Fruit fly (Drosophila melanogaster) whole organism, embryonic: ENCODE results near the gene CG11655.

Source experiments
- Bdp1 ChIP-seq: fragments of 200-800 bp; sonication (Bioruptor generic); optimal IDR thresholded peaks from 3 replicates; lab custom pipeline; 2016; ENCODE audit warnings: missing biosample characterization, missing genetic modification characterization
- Bgb ChIP-seq: fragments of 200-800 bp; sonication (Bioruptor generic); IDR thresholded peaks from 2 replicates; pipeline ENCODE4 v1.3.6; 2022; ENCODE audit warnings: missing biosample characterization, missing genetic modification characterization; ENCODE audit not compliant: partially characterized antibody
- CG10654 ChIP-seq: fragments of 200-800 bp; sonication (Bioruptor generic); optimal IDR thresholded peaks from 2 replicates; lab custom pipeline; 2016; ENCODE audit warnings: missing biosample characterization, missing genetic modification characterization
- CG11456 ChIP-seq: fragments of 200-800 bp; sonication (Bioruptor generic); IDR thresholded peaks from 3 replicates; pipeline ENCODE4 v1.3.6; 2022; ENCODE audit warnings: missing biosample characterization, missing genetic modification characterization
- CG12942 ChIP-seq: fragments of 200-800 bp; sonication (Bioruptor generic); optimal IDR thresholded peaks from 3 replicates; lab custom pipeline; 2016; ENCODE audit warnings: missing biosample characterization, missing genetic modification characterization
- CG13424 ChIP-seq: fragments of 200-800 bp; sonication (Bioruptor generic); optimal IDR thresholded peaks from 2 replicates; lab custom pipeline; 2019; ENCODE audit warnings: missing biosample characterization, mild to moderate bottlenecking, missing genetic modification characterization, moderate library complexity
- CG14710 ChIP-seq: fragments of 200-800 bp; sonication (Bioruptor generic); optimal IDR thresholded peaks from 3 replicates; lab custom pipeline; 2019; ENCODE audit warnings: missing biosample characterization, mild to moderate bottlenecking, missing genetic modification characterization, moderate library complexity
- CG14860 ChIP-seq: fragments of 200-800 bp; sonication (Bioruptor generic); IDR thresholded peaks from 3 replicates; pipeline ENCODE4 v1.3.6; 2022; ENCODE audit warnings: missing biosample characterization, missing genetic modification characterization; ENCODE audit not compliant: partially characterized antibody
- CG16813 ChIP-seq: fragments of 200-800 bp; sonication (Bioruptor generic); IDR thresholded peaks from 3 replicates; pipeline ENCODE4 v1.3.6; 2022; ENCODE audit warnings: missing biosample characterization, missing genetic modification characterization; ENCODE audit not compliant: partially characterized antibody
- CG17186 ChIP-seq: fragments of 200-800 bp; sonication (Bioruptor generic); optimal IDR thresholded peaks from 3 replicates; lab custom pipeline; 2017; ENCODE audit warnings: missing biosample characterization, missing genetic modification reagents, missing genetic modification characterization
- CG17328 ChIP-seq: fragments of 200-800 bp; sonication (Bioruptor generic); IDR thresholded peaks from 2 replicates; pipeline ENCODE4 v1.3.6; 2022; ENCODE audit warnings: missing biosample characterization, missing genetic modification characterization
- CG2116 ChIP-seq: fragments of 200-800 bp; sonication (Bioruptor generic); optimal IDR thresholded peaks from 3 replicates; lab custom pipeline; 2018; ENCODE audit warnings: missing biosample characterization, mild to moderate bottlenecking, missing genetic modification characterization
- CG2202 ChIP-seq: fragments of 200-800 bp; sonication (Bioruptor generic); optimal IDR thresholded peaks from 2 replicates; lab custom pipeline; 2018; ENCODE audit warnings: missing biosample characterization, mild to moderate bottlenecking, missing genetic modification characterization
- CG32772 ChIP-seq: fragments of 200-800 bp; sonication (Bioruptor generic); IDR thresholded peaks from 2 replicates; pipeline ENCODE4 v1.3.6; 2022; ENCODE audit warnings: missing biosample characterization, missing genetic modification characterization
- CG34224 ChIP-seq: fragments of 200-800 bp; sonication (Bioruptor generic); IDR thresholded peaks from 3 replicates; pipeline ENCODE4 v1.3.6; 2022; ENCODE audit warnings: missing biosample characterization, missing genetic modification characterization; ENCODE audit not compliant: partially characterized antibody
- CG4360 ChIP-seq: fragments of 200-800 bp; sonication (Bioruptor generic); IDR thresholded peaks from 2 replicates; pipeline ENCODE4 v1.3.6; 2022; ENCODE audit warnings: missing biosample characterization, missing genetic modification characterization
- CG6791 ChIP-seq: fragments of 200-800 bp; sonication (Bioruptor generic); IDR thresholded peaks from 3 replicates; pipeline ENCODE4 v1.3.6; 2022; ENCODE audit warnings: missing biosample characterization, missing genetic modification characterization; ENCODE audit not compliant: partially characterized antibody
- CG7963 ChIP-seq: fragments of 200-800 bp; sonication (Bioruptor generic); IDR thresholded peaks from 3 replicates; pipeline ENCODE4 v1.3.6; 2022; ENCODE audit warnings: missing biosample characterization, missing genetic modification characterization; ENCODE audit not compliant: partially characterized antibody
- CG8290 ChIP-seq, 3 experiments: fragments of 200-800 bp; sonication (Bioruptor generic); optimal IDR thresholded peaks; 2 replicates each; lab custom pipeline; 2016 to 2019; ENCODE audit warnings: missing biosample characterization in 3 of 3, missing genetic modification characterization in 3 of 3, mild to moderate bottlenecking in 2 of 3, moderate library complexity in 1 of 3
- Doc2 ChIP-seq: fragments of 200-800 bp; sonication (Bioruptor generic); IDR thresholded peaks from 2 replicates; pipeline ENCODE4 v1.3.6; 2022; ENCODE audit warnings: missing biosample characterization, missing genetic modification characterization
- Jarid2 ChIP-seq: fragments of 200-800 bp; sonication (Bioruptor generic); optimal IDR thresholded peaks from 3 replicates; lab custom pipeline; 2017; ENCODE audit warnings: mild to moderate bottlenecking, missing biosample characterization, missing genetic modification reagents, missing genetic modification characterization
- Lpt ChIP-seq: fragments of >200 bp; optimal IDR thresholded peaks from 2 replicates; lab custom pipeline; 2018; ENCODE audit warnings: missing biosample characterization, missing genetic modification characterization
- MESR4 ChIP-seq: fragments of 200-800 bp; sonication (Bioruptor generic); optimal IDR thresholded peaks from 2 replicates; lab custom pipeline; 2018; ENCODE audit warnings: missing biosample characterization, mild to moderate bottlenecking, missing genetic modification characterization, moderate library complexity
- Meics ChIP-seq: fragments of 200-800 bp; sonication (Bioruptor generic); optimal IDR thresholded peaks from 2 replicates; lab custom pipeline; 2017; ENCODE audit warnings: missing biosample characterization, mild to moderate bottlenecking, missing genetic modification characterization
- NC2β ChIP-seq: fragments of 200-800 bp; sonication (Bioruptor generic); optimal IDR thresholded peaks from 2 replicates; lab custom pipeline; 2016; ENCODE audit warnings: missing biosample characterization, missing genetic modification characterization
- Opbp ChIP-seq: fragments of 200-800 bp; sonication (Bioruptor generic); IDR thresholded peaks from 3 replicates; pipeline ENCODE4 v1.3.6; 2022; ENCODE audit warnings: missing biosample characterization, missing genetic modification characterization; ENCODE audit not compliant: partially characterized antibody
- Trl ChIP-seq, 3 experiments: fragments of >200 bp in 2 of 3; fragments of 200-800 bp in 1 of 3; sonication (Bioruptor generic) in 1 of 3; optimal IDR thresholded peaks; 2 replicates in 1 of 3; 3 replicates in 2 of 3; lab custom pipeline; 2016 to 2017; ENCODE audit warnings: missing biosample characterization in 1 of 3, missing genetic modification characterization in 1 of 3
- aop ChIP-seq: fragments of 200-800 bp; sonication (Bioruptor generic); IDR thresholded peaks from 2 replicates; pipeline ENCODE4 v1.3.6; 2022; ENCODE audit warnings: missing biosample characterization, missing genetic modification characterization
- cas ChIP-seq: fragments of 200-800 bp; sonication (Bioruptor generic); IDR thresholded peaks from 2 replicates; pipeline ENCODE4 v1.3.6; 2022; ENCODE audit warnings: missing biosample characterization, missing genetic modification characterization
- cg ChIP-seq: fragments of 200-800 bp; sonication (Bioruptor generic); optimal IDR thresholded peaks from 3 replicates; lab custom pipeline; 2019; ENCODE audit warnings: missing biosample characterization, mild to moderate bottlenecking, missing genetic modification characterization, moderate library complexity
- da ChIP-seq: fragments of 200-800 bp; sonication (Bioruptor generic); optimal IDR thresholded peaks from 2 replicates; lab custom pipeline; 2016; ENCODE audit warnings: missing biosample characterization, missing genetic modification characterization
- ftz-f1 ChIP-seq: fragments of 200-800 bp; sonication (Bioruptor generic); optimal IDR thresholded peaks from 2 replicates; lab custom pipeline; 2016; ENCODE audit warnings: missing biosample characterization, missing genetic modification characterization
- gfzf ChIP-seq: fragments of 200-800 bp; sonication (Bioruptor generic); optimal IDR thresholded peaks from 2 replicates; lab custom pipeline; 2016; ENCODE audit warnings: missing biosample characterization, mild to moderate bottlenecking, missing genetic modification characterization, moderate library complexity
- grau ChIP-seq: fragments of 200-800 bp; optimal IDR thresholded peaks from 3 replicates; lab custom pipeline; 2019; ENCODE audit warnings: missing biosample characterization, mild to moderate bottlenecking, missing genetic modification characterization, moderate library complexity
- knrl ChIP-seq: fragments of 200-800 bp; sonication (Bioruptor generic); IDR thresholded peaks from 3 replicates; pipeline ENCODE4 v1.3.6; 2022; ENCODE audit warnings: missing biosample characterization, missing genetic modification characterization; ENCODE audit not compliant: partially characterized antibody
- lilli ChIP-seq: fragments of 200-800 bp; sonication (Bioruptor generic); optimal IDR thresholded peaks from 3 replicates; lab custom pipeline; 2016; ENCODE audit warnings: missing biosample characterization, missing genetic modification characterization
- lola ChIP-seq, 3 experiments: fragments of >200 bp in 2 of 3; fragments of 200-800 bp in 1 of 3; sonication (Bioruptor generic) in 1 of 3; optimal IDR thresholded peaks; 2 replicates each; lab custom pipeline; 2017 to 2019; ENCODE audit warnings: missing biosample characterization in 3 of 3, missing genetic modification characterization in 3 of 3, mild to moderate bottlenecking in 1 of 3, moderate library complexity in 1 of 3
- nerfin-2 ChIP-seq: fragments of 200-800 bp; sonication (Bioruptor generic); IDR thresholded peaks from 2 replicates; pipeline ENCODE4 v1.3.6; 2022; ENCODE audit warnings: missing biosample characterization, missing genetic modification characterization; ENCODE audit not compliant: partially characterized antibody
- nom ChIP-seq: fragments of 200-800 bp; sonication (Bioruptor generic); optimal IDR thresholded peaks from 2 replicates; lab custom pipeline; 2017; ENCODE audit warnings: missing biosample characterization, missing genetic modification characterization, mild to moderate bottlenecking, moderate library complexity, missing genetic modification reagents
- pan ChIP-seq, 4 experiments: fragments of >200 bp in 3 of 4; fragments of 200-800 bp in 1 of 4; sonication (Bioruptor generic) in 1 of 4; optimal IDR thresholded peaks in 3 of 4; IDR thresholded peaks in 1 of 4; 2 replicates each; pipeline versions ENCODE4 v1.3.6 to Lab custom; 2017 to 2022; ENCODE audit warnings: missing biosample characterization in 2 of 4, missing genetic modification characterization in 2 of 4, mixed read lengths in 1 of 4
- pzg ChIP-seq: fragments of 200-800 bp; sonication (Bioruptor generic); optimal IDR thresholded peaks from 3 replicates; lab custom pipeline; 2018; ENCODE audit warnings: missing biosample characterization, mild to moderate bottlenecking, missing genetic modification characterization, moderate library complexity
- sens ChIP-seq: fragments of 200-800 bp; sonication (Bioruptor generic); peaks from one replicate; lab custom pipeline; 2016; ENCODE audit warnings: missing biosample characterization, missing genetic modification characterization
- slbo ChIP-seq: fragments of 200-800 bp; sonication (Bioruptor generic); IDR thresholded peaks from 2 replicates; pipeline ENCODE4 v1.3.6; 2022; ENCODE audit warnings: missing biosample characterization, missing genetic modification characterization
- trem ChIP-seq: fragments of 200-800 bp; optimal IDR thresholded peaks from 3 replicates; lab custom pipeline; 2019; ENCODE audit warnings: missing biosample characterization, mild to moderate bottlenecking, missing genetic modification characterization, moderate library complexity
- vnd ChIP-seq: fragments of 200-800 bp; sonication (Bioruptor generic); IDR thresholded peaks from 3 replicates; pipeline ENCODE4 v1.3.6; 2022; ENCODE audit warnings: missing biosample characterization, missing genetic modification characterization; ENCODE audit not compliant: partially characterized antibody
- yki ChIP-seq: fragments of >200 bp; optimal IDR thresholded peaks from 3 replicates; lab custom pipeline; 2018
- zen2 ChIP-seq: fragments of 200-800 bp; sonication (Bioruptor generic); IDR thresholded peaks from 3 replicates; pipeline ENCODE4 v1.3.6; 2022; ENCODE audit warnings: missing biosample characterization, missing genetic modification characterization; ENCODE audit not compliant: partially characterized antibody

CG11655 gene

dm6 chrX:15482236-15482660 is 29.0 kb downstream of the CG11655 start, which contains the start of gene CG6340 (continued):
- TF ChIP-seq CG13424 (no peak), nom (GFP tag; lab: Kevin White, UChicago) (peak; percentile 30), CG14710 (tag; lab: Kevin White, UChicago) (peak; percentile 29), gfzf (GFP tag; lab: Kevin White, UChicago) (peak; percentile 63), da (GFP tag; lab: Kevin White, UChicago) (no peak), CG7963 (0 out of 3 replicates have a peak, but pooled peaks have one; percentile 41), CG14860 (GFP tag; lab: Robert Waterston, UW) (0 out of 3 replicates have a peak, but pooled peaks have one; percentile 53), NC2β (no peak), grau (tag; lab: Kevin White, UChicago) (no peak), CG2116 (GFP tag; lab: Kevin White, UChicago) (peak; percentile 75), CG17186 (GFP tag; lab: Kevin White, UChicago) (peak; percentile 35), Doc2 (no peak), trem (tag; lab: Kevin White, UChicago) (no peak), knrl (GFP tag; lab: Robert Waterston, UW) (peak; percentile 78), CG6791 (GFP tag; lab: Robert Waterston, UW) (peak; percentile 84), CG16813 (GFP tag; lab: Robert Waterston, UW) (peak; percentile 76), vnd (GFP tag; lab: Robert Waterston, UW) (peak; percentile 65), zen2 (peak; percentile 66; the same call in 2 of the 3 replicates), MESR4 (GFP tag; lab: Kevin White, UChicago) (peak; percentile 80), Lpt (GFP tag; lab: Kevin White, UChicago) (no peak), CG2202 (no peak), CG12942 (no peak), CG11456 (GFP tag; lab: Robert Waterston, UW) (no peak), cg (GFP tag; lab: Kevin White, UChicago) (peak; percentile 67), Opbp (GFP tag; lab: Robert Waterston, UW) (peak; percentile 82; the same call in 2 of the 3 replicates), aop (GFP tag; lab: Robert Waterston, UW) (no peak), CG34224 (GFP tag; lab: Robert Waterston, UW) (peak; percentile 70), Bgb (GFP tag; lab: Robert Waterston, UW) (peak; percentile 86), nerfin-2 (peak; percentile 62), pzg (GFP tag; lab: Kevin White, UChicago) (peak; percentile 68), sens (GFP tag; lab: Kevin White, UChicago) (peak; percentile 65), CG32772 (GFP tag; lab: Robert Waterston, UW) (0 out of 2 replicates have a peak, but pooled peaks have one; percentile 24), yki (no peak), CG17328 (GFP tag; lab: Robert Waterston, UW) (no peak)
- TF ChIP-seq, all 482 proteins: peak for 75

- no peak for TF ChIP-seq pan (optimal IDR thresholded peaks at IDR 0.05; lab: Kevin White, UChicago)
- no peak for TF ChIP-seq pan (GFP tag; optimal IDR thresholded peaks at IDR 0.05 in 1 of 2, IDR thresholded peaks at IDR 0.05 in 1 of 2)
- no peak for TF ChIP-seq ftz-f1
- no peak for TF ChIP-seq CG8290 (GFP tag; optimal IDR thresholded peaks at IDR 0.05; lab: Kevin White, UChicago)
- no peak for TF ChIP-seq CG8290 (tag; optimal IDR thresholded peaks at IDR 0.05; lab: Kevin White, UChicago)
- peak; percentile 76 for TF ChIP-seq CG4360 (GFP tag; lab: Robert Waterston, UW)
- TF ChIP-seq lola (GFP tag; optimal IDR thresholded peaks at IDR 0.05; lab: Kevin White, UChicago) = no peak
- no peak for TF ChIP-seq CG10654 (GFP tag; lab: Kevin White, UChicago)
- TF ChIP-seq Bdp1 (GFP tag; lab: Kevin White, UChicago) = no peak
- TF ChIP-seq Trl (optimal IDR thresholded peaks at IDR 0.05; lab: Kevin White, UChicago) = peak; percentile 48 to 60
- no peak for TF ChIP-seq Trl (GFP tag; optimal IDR thresholded peaks at IDR 0.05; lab: Kevin White, UChicago)
- TF ChIP-seq lilli (GFP tag; lab: Kevin White, UChicago) = no peak
- no peak for TF ChIP-seq cas (GFP tag; lab: Robert Waterston, UW)
- TF ChIP-seq Jarid2 = no peak
- TF ChIP-seq Meics (GFP tag; lab: Kevin White, UChicago) = no peak
- no peak for TF ChIP-seq slbo
Observed at dm6 chrX:15483010-15483802, 29.9 kb downstream of the CG11655 start.
